Worm (Caenorhabditis elegans) whole organism, late embryonic: ENCODE results near the gene Y32F6A.4.

Experiments
- fkh-10 ChIP-seq: fragments of 150-350 bp; optimal IDR thresholded peaks from 2 replicates; lab custom pipeline; 2014; ENCODE audit warnings: missing biosample characterization, missing genetic modification reagents, missing genetic modification characterization
- unc-55 ChIP-seq: sonication (generic microtip); optimal IDR thresholded peaks from 2 replicates; lab custom pipeline; 2017; ENCODE audit warnings: missing biosample characterization, missing genetic modification reagents, missing genetic modification characterization

DNA sequence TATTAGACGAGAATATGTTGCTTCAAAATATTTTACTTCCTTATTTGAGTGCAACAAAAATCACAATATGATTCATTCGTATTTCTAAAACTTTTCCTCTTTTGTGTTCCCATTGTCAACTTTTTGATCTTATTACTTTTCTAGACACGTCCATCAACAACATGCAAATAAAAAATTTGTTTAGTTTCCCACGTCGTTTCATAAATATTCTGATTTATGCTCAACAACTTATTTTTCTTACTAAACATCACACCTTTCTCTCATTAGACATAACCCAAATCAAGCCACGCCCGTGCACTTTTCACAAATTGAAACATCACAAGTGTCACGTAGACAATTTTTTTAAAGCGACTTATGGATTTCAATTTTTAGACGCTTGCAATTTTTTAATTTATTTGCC is 36.0 kb upstream of the Y32F6A.4 start:
- no peak for TF ChIP-seq fkh-10 (GFP tag; lab: Kevin White, UChicago)
- TF ChIP-seq unc-55 (GFP tag; lab: Kevin White, UChicago), result no peak
